Fruit fly (Drosophila melanogaster) whole organism, embryonic: Measurements from ENCODE around the gene CG3740.

Experiments used
- CG10366 ChIP-seq: fragments of 200-800 bp; sonication (Bioruptor generic); IDR thresholded peaks from 2 replicates; pipeline ENCODE4 v1.3.6; 2022; ENCODE audit warnings: missing biosample characterization, missing genetic modification characterization
- CG12391 ChIP-seq: fragments of 200-800 bp; sonication (Bioruptor generic); optimal IDR thresholded peaks from 3 replicates; lab custom pipeline; 2018; ENCODE audit warnings: missing biosample characterization, mild to moderate bottlenecking, missing genetic modification characterization, moderate library complexity
- CG8388 ChIP-seq: fragments of 200-800 bp; sonication (Bioruptor generic); optimal IDR thresholded peaks from 2 replicates; lab custom pipeline; 2019; ENCODE audit warnings: missing biosample characterization, mild to moderate bottlenecking, missing genetic modification characterization, moderate library complexity
- Chrac-16 ChIP-seq: fragments of 200-800 bp; sonication (Bioruptor generic); optimal IDR thresholded peaks from 3 replicates; lab custom pipeline; 2016; ENCODE audit warnings: missing biosample characterization, missing genetic modification characterization
- ab ChIP-seq: fragments of 200-800 bp; sonication (Bioruptor generic); optimal IDR thresholded peaks from 2 replicates; lab custom pipeline; 2016; ENCODE audit warnings: missing biosample characterization, missing genetic modification characterization
- bowl ChIP-seq: fragments of 200-800 bp; sonication (Bioruptor generic); IDR thresholded peaks from 2 replicates; pipeline ENCODE4 v1.3.6; 2022; ENCODE audit warnings: missing biosample characterization, missing genetic modification characterization
- br ChIP-seq: fragments of >200 bp; optimal IDR thresholded peaks from 2 replicates; lab custom pipeline; 2017
- danr ChIP-seq: fragments of 200-800 bp; sonication (Bioruptor generic); IDR thresholded peaks from 2 replicates; pipeline ENCODE4 v1.3.6; 2022; ENCODE audit warnings: missing biosample characterization, missing genetic modification characterization
- ems ChIP-seq: fragments of 200-800 bp; sonication (Bioruptor generic); optimal IDR thresholded peaks from 3 replicates; lab custom pipeline; 2016; ENCODE audit warnings: missing biosample characterization, missing genetic modification characterization

DNA sequence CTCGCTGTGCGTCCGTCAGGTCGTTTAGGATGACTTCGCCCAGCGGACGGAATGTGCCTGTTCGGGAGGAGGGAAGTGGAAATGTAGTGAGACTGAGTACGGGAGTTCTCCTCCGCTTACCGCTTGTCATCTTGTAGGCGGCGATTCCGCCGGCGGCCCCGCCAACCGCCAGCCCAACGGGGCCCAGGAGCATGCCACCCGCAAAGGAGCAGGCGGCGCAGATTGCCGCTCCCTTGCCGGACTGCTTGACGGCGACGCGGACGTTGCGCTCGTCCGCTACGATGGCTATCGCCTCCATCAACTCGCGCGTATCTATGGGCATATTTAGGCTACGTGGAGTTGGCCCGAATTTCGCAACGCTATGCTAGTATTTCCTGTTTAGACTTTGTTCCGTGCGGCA is 409 bp downstream of the CG3740 start, which contains the start of gene Mur2B:
- TF ChIP-seq CG8388 (GFP tag; lab: Kevin White, UChicago), result no peak
- TF ChIP-seq CG10366 (GFP tag; lab: Robert Waterston, UW), result no peak
- no peak for TF ChIP-seq Chrac-16 (GFP tag; lab: Kevin White, UChicago)
- TF ChIP-seq bowl (GFP tag; lab: Robert Waterston, UW), result no peak
- no peak for TF ChIP-seq ab (GFP tag; lab: Kevin White, UChicago)
- TF ChIP-seq danr (GFP tag; lab: Robert Waterston, UW), result no peak
- no peak for TF ChIP-seq CG12391 (tag; lab: Kevin White, UChicago)
- no peak for TF ChIP-seq ems (GFP tag; lab: Kevin White, UChicago)
- no peak for TF ChIP-seq br (lab: Kevin White, UChicago)
